Worm (Caenorhabditis elegans) whole organism, L4/young adult: ENCODE results near the gene C16A3.6.

Experiments used
- W03F9.2 ChIP-seq: fragments of 150-350 bp; optimal IDR thresholded peaks from 2 replicates; lab custom pipeline; 2014; ENCODE audit warnings: missing biosample characterization, missing genetic modification characterization
- dao-5 ChIP-seq: sonication (generic microtip); optimal IDR thresholded peaks from 2 replicates; lab custom pipeline; 2016; ENCODE audit warnings: missing genotype, missing genetic modification characterization, moderate library complexity, missing compliant biosample characterization
- him-1 ChIP-seq: sonication (generic microtip); optimal IDR thresholded peaks from 2 replicates; lab custom pipeline; 2016; ENCODE audit warnings: missing genotype, missing genetic modification reagents, missing genetic modification characterization, missing compliant biosample characterization

ce11 chrIII:6406829-6407228 is 27.8 kb downstream of the C16A3.6 start, which contains the start of gene let-756:
- no peak for TF ChIP-seq him-1 (tag; lab: Kevin White, UChicago)
- no peak for TF ChIP-seq dao-5 (tag; lab: Kevin White, UChicago)
- no peak for TF ChIP-seq W03F9.2 (tag; lab: Kevin White, UChicago)
